Worm (Caenorhabditis elegans) whole organism, young adult: ENCODE measurements around the gene C45G9.9.
A peak's percentile ranks its signal among the peaks of the same experiment; 100 is the strongest.

ENCODE experiments used
- B0019.2 ChIP-seq: fragments of 200-800 bp; sonication (Bioruptor generic); conservative IDR thresholded peaks from 2 replicates; pipeline ENCODE4 v1.3.6; 2022; ENCODE audit warnings: missing genetic modification reagents, missing genetic modification characterization, missing compliant biosample characterization
- B0336.3 ChIP-seq: fragments of 200-800 bp; sonication (Bioruptor generic); IDR thresholded peaks from 2 replicates; pipeline ENCODE4 v1.3.6; 2022; ENCODE audit warnings: missing genetic modification characterization, missing compliant biosample characterization
- C17E4.6 ChIP-seq: fragments of 200-800 bp; sonication (Bioruptor generic); IDR thresholded peaks from 2 replicates; pipeline ENCODE4 v1.3.6; 2022; ENCODE audit warnings: missing genetic modification reagents, missing genetic modification characterization, missing compliant biosample characterization
- F22D6.2 ChIP-seq: sonication (generic microtip); optimal IDR thresholded peaks from 2 replicates; lab custom pipeline; 2016; ENCODE audit warnings: mild to moderate bottlenecking, missing genetic modification characterization, missing compliant biosample characterization
- F39B2.1 ChIP-seq: fragments of 200-800 bp; sonication (Bioruptor generic); IDR thresholded peaks from 2 replicates; pipeline ENCODE4 v1.3.6; 2022; ENCODE audit warnings: missing genetic modification reagents, missing genetic modification characterization, missing compliant biosample characterization
- F55B11.4 ChIP-seq: sonication (generic microtip); optimal IDR thresholded peaks from 2 replicates; lab custom pipeline; 2016; ENCODE audit warnings: missing compliant biosample characterization, missing genetic modification characterization, borderline replicate concordance; ENCODE audit not compliant: insufficient read depth
- K11D2.4 ChIP-seq: fragments of 200-800 bp; sonication (Bioruptor generic); IDR thresholded peaks from 2 replicates; pipeline ENCODE4 v1.3.6; 2022; ENCODE audit warnings: missing genetic modification reagents, missing genetic modification characterization, missing compliant biosample characterization
- Y53F4B.3 ChIP-seq: fragments of 200-800 bp; sonication (Bioruptor generic); IDR thresholded peaks from 2 replicates; pipeline ENCODE4 v1.3.6; 2022; ENCODE audit warnings: missing genetic modification reagents, missing genetic modification characterization, missing compliant biosample characterization
- aptf-2 ChIP-seq: fragments of 200-800 bp; sonication (Bioruptor generic); conservative IDR thresholded peaks from 2 replicates; pipeline ENCODE4 v1.3.6; 2022; ENCODE audit warnings: missing genetic modification reagents, missing genetic modification characterization, missing compliant biosample characterization
- athp-1 ChIP-seq: sonication (generic microtip); optimal IDR thresholded peaks from 2 replicates; lab custom pipeline; 2017; ENCODE audit warnings: mild to moderate bottlenecking, missing genetic modification characterization, missing compliant biosample characterization
- bed-2 ChIP-seq: fragments of 200-800 bp; sonication (Bioruptor generic); IDR thresholded peaks from 2 replicates; pipeline ENCODE4 v1.3.6; 2022; ENCODE audit warnings: missing genetic modification reagents, missing genetic modification characterization, missing compliant biosample characterization
- cebp-1 ChIP-seq, 2 experiments: fragments of 200-800 bp in 1 of 2; sonication (Bioruptor generic) in 1 of 2; sonication (generic microtip) in 1 of 2; IDR thresholded peaks in 1 of 2; optimal IDR thresholded peaks in 1 of 2; 2 replicates each; pipeline versions ENCODE4 v1.3.6 to Lab custom; 2017 to 2022; ENCODE audit warnings: missing compliant biosample characterization in 2 of 2, missing genetic modification characterization in 2 of 2, mild to moderate bottlenecking in 1 of 2, missing genetic modification reagents in 1 of 2, moderate library complexity in 1 of 2
- cebp-2 ChIP-seq: fragments of 200-800 bp; sonication (Bioruptor generic); IDR thresholded peaks from 2 replicates; pipeline ENCODE4 v1.3.6; 2022; ENCODE audit warnings: missing genetic modification characterization, missing compliant biosample characterization
- ceh-100 ChIP-seq: fragments of 200-800 bp; sonication (Bioruptor generic); IDR thresholded peaks from 2 replicates; pipeline ENCODE4 v1.3.6; 2022; ENCODE audit warnings: missing genetic modification reagents, missing genetic modification characterization, missing compliant biosample characterization
- chd-7 ChIP-seq: sonication (generic microtip); optimal IDR thresholded peaks from 2 replicates; lab custom pipeline; 2016; ENCODE audit warnings: mild to moderate bottlenecking, missing genetic modification characterization, moderate library complexity, missing compliant biosample characterization
- die-1 ChIP-seq: sonication (generic microtip); optimal IDR thresholded peaks from 2 replicates; lab custom pipeline; 2016; ENCODE audit warnings: missing genotype, mild to moderate bottlenecking, missing genetic modification characterization, missing compliant biosample characterization
- dox-1 ChIP-seq: fragments of 200-800 bp; sonication (Bioruptor generic); IDR thresholded peaks from 2 replicates; pipeline ENCODE4 v1.3.6; 2022; ENCODE audit warnings: missing genetic modification reagents, missing genetic modification characterization, missing compliant biosample characterization
- dpl-1 ChIP-seq: fragments of 150-350 bp; optimal IDR thresholded peaks from 2 replicates; lab custom pipeline; 2014; ENCODE audit warnings: missing biosample characterization, missing genetic modification reagents, missing genetic modification characterization
- efl-1 ChIP-seq: fragments of 150-350 bp; optimal IDR thresholded peaks from 2 replicates; lab custom pipeline; 2014; ENCODE audit warnings: missing biosample characterization, missing genetic modification reagents, missing genetic modification characterization
- ekl-4 ChIP-seq: fragments of 200-800 bp; sonication (Bioruptor generic); IDR thresholded peaks from 2 replicates; pipeline ENCODE4 v1.3.6; 2022; ENCODE audit warnings: missing genetic modification reagents, missing genetic modification characterization, missing compliant biosample characterization
- gei-17 ChIP-seq: fragments of 200-800 bp; sonication (Bioruptor generic); optimal IDR thresholded peaks from 2 replicates; lab custom pipeline; 2018; ENCODE audit warnings: mild to moderate bottlenecking, missing genetic modification characterization, missing compliant biosample characterization
- hrde-1 ChIP-seq: sonication (generic microtip); optimal IDR thresholded peaks from 2 replicates; lab custom pipeline; 2016; ENCODE audit warnings: missing genetic modification characterization, mild to moderate bottlenecking, missing compliant biosample characterization, moderate library complexity, missing genotype, missing genetic modification reagents, borderline replicate concordance
- let-526 ChIP-seq: fragments of 200-800 bp; sonication (Bioruptor generic); IDR thresholded peaks from 2 replicates; pipeline ENCODE4 v1.3.6; 2022; ENCODE audit warnings: missing genetic modification reagents, missing genetic modification characterization, missing compliant biosample characterization
- let-607 ChIP-seq, 2 experiments: fragments of 200-800 bp in 1 of 2; sonication (Bioruptor generic) in 1 of 2; sonication (generic microtip) in 1 of 2; optimal IDR thresholded peaks; 2 replicates each; lab custom pipeline; 2016 to 2018; ENCODE audit warnings: mild to moderate bottlenecking in 2 of 2, missing compliant biosample characterization in 2 of 2, missing genetic modification characterization in 2 of 2, moderate library complexity in 2 of 2, missing genotype in 1 of 2
- lin-26 ChIP-seq: fragments of 200-800 bp; sonication (Bioruptor generic); IDR thresholded peaks from 2 replicates; pipeline ENCODE4 v1.3.6; 2022; ENCODE audit warnings: missing genetic modification reagents, missing genetic modification characterization, missing compliant biosample characterization
- lin-40 ChIP-seq: sonication (generic microtip); optimal IDR thresholded peaks from 2 replicates; lab custom pipeline; 2016; ENCODE audit warnings: missing genetic modification characterization, mild to moderate bottlenecking, missing compliant biosample characterization, missing genotype, missing genetic modification reagents
- lin-54 ChIP-seq: fragments of 200-800 bp; sonication (Bioruptor generic); optimal IDR thresholded peaks from 2 replicates; lab custom pipeline; 2018; ENCODE audit warnings: mild to moderate bottlenecking, missing genetic modification characterization, missing compliant biosample characterization
- lsl-1 ChIP-seq: fragments of 200-800 bp; sonication (Bioruptor generic); optimal IDR thresholded peaks from 2 replicates; lab custom pipeline; 2018; ENCODE audit warnings: mild to moderate bottlenecking, missing genetic modification characterization, moderate library complexity, missing compliant biosample characterization
- lsy-27 ChIP-seq: sonication (generic microtip); optimal IDR thresholded peaks from 2 replicates; lab custom pipeline; 2017; ENCODE audit warnings: missing genetic modification characterization, mild to moderate bottlenecking, missing compliant biosample characterization, antibody characterized with exemption, missing genotype, borderline replicate concordance; ENCODE audit not compliant: insufficient read depth
- madf-10 ChIP-seq: sonication (generic microtip); optimal IDR thresholded peaks from 2 replicates; lab custom pipeline; 2016; ENCODE audit warnings: mild to moderate bottlenecking, missing genetic modification characterization, missing compliant biosample characterization
- mxl-1 ChIP-seq: sonication (generic microtip); optimal IDR thresholded peaks from 2 replicates; lab custom pipeline; 2016; ENCODE audit warnings: missing genetic modification characterization, missing compliant biosample characterization
- nfya-1 ChIP-seq: sonication (generic microtip); optimal IDR thresholded peaks from 2 replicates; lab custom pipeline; 2017; ENCODE audit warnings: antibody characterized with exemption, missing compliant biosample characterization, missing genetic modification characterization, borderline replicate concordance; ENCODE audit not compliant: insufficient read depth
- nhr-27 ChIP-seq: fragments of 200-800 bp; sonication (Bioruptor generic); optimal IDR thresholded peaks from 2 replicates; lab custom pipeline; 2018; ENCODE audit warnings: mild to moderate bottlenecking, missing genetic modification characterization, moderate library complexity, missing compliant biosample characterization
- nhr-80 ChIP-seq: sonication (generic microtip); optimal IDR thresholded peaks from 2 replicates; lab custom pipeline; 2016; ENCODE audit warnings: missing genetic modification characterization, missing compliant biosample characterization
- nhr-90 ChIP-seq: sonication (generic microtip); optimal IDR thresholded peaks from 2 replicates; lab custom pipeline; 2016; ENCODE audit warnings: missing genotype, mild to moderate bottlenecking, missing genetic modification characterization, missing compliant biosample characterization
- snpc-4 ChIP-seq, 5 experiments: fragments of 150-350 bp in 1 of 5; sonication (generic microtip) in 4 of 5; optimal IDR thresholded peaks; 2 replicates each; lab custom pipeline; 2014 to 2018; ENCODE audit warnings: missing genetic modification characterization in 5 of 5, missing biosample characterization in 3 of 5, antibody characterized with exemption in 2 of 5, mild to moderate bottlenecking in 2 of 5, missing compliant biosample characterization in 2 of 5, missing genotype in 2 of 5, moderate library complexity in 2 of 5, missing genetic modification reagents in 1 of 5
- tbp1 ChIP-seq: fragments of 200-800 bp; sonication (Bioruptor generic); optimal IDR thresholded peaks from 2 replicates; lab custom pipeline; 2018; ENCODE audit warnings: mild to moderate bottlenecking, missing genetic modification characterization, missing compliant biosample characterization
- ztf-22 ChIP-seq: fragments of 200-800 bp; sonication (Bioruptor generic); optimal IDR thresholded peaks from 2 replicates; lab custom pipeline; 2018; ENCODE audit warnings: mild to moderate bottlenecking, missing genetic modification characterization, moderate library complexity, missing compliant biosample characterization
- ztf-26 ChIP-seq: sonication (generic microtip); optimal IDR thresholded peaks from 2 replicates; lab custom pipeline; 2017; ENCODE audit warnings: missing genetic modification characterization, missing compliant biosample characterization
- ztf-28 ChIP-seq: fragments of 200-800 bp; sonication (Bioruptor generic); IDR thresholded peaks from 2 replicates; pipeline ENCODE4 v1.3.6; 2022; ENCODE audit warnings: missing genetic modification reagents, missing genetic modification characterization, missing compliant biosample characterization
- ztf-3 ChIP-seq: fragments of 200-800 bp; sonication (Bioruptor generic); optimal IDR thresholded peaks from 2 replicates; lab custom pipeline; 2018; ENCODE audit warnings: mild to moderate bottlenecking, missing genetic modification characterization, missing compliant biosample characterization

Gene C45G9.9

ce11 chrIII:5077150-5077814 lies 21.7 kb upstream of the C45G9.9 start, which contains the start of gene alh-1:
alh-1 (plus strand) TSS chrIII:5077764.
- TF ChIP-seq nhr-27 (tag; lab: Kevin White, UChicago): no peak
- no peak for TF ChIP-seq efl-1
- no peak for TF ChIP-seq lin-26 (GFP tag; lab: Robert Waterston, UW)
- no peak for TF ChIP-seq madf-10 (tag; lab: Kevin White, UChicago)
- TF ChIP-seq lsy-27 (tag; lab: Kevin White, UChicago): no peak
- no peak for TF ChIP-seq lin-54 (GFP tag; lab: Kevin White, UChicago)
- TF ChIP-seq B0336.3: peak; percentile 40; the same call in 1 of the 2 replicates
- TF ChIP-seq bed-2 (GFP tag; lab: Robert Waterston, UW): no peak
- no peak for TF ChIP-seq lin-40 (tag; lab: Kevin White, UChicago)
- TF ChIP-seq tbp1 (GFP tag; lab: Kevin White, UChicago): peak; percentile 28
- TF ChIP-seq F55B11.4 (tag; lab: Kevin White, UChicago): no peak
- no peak for TF ChIP-seq F22D6.2 (tag; lab: Kevin White, UChicago)
- TF ChIP-seq chd-7 (tag; lab: Kevin White, UChicago): no peak
- no peak for TF ChIP-seq nfya-1
- TF ChIP-seq lsl-1 (GFP tag; lab: Kevin White, UChicago): no peak
- TF ChIP-seq nhr-80: peak; percentile 83
- 0 out of 2 replicates have a peak, but pooled peaks have one; percentile 16 for TF ChIP-seq ekl-4 (GFP tag; lab: Robert Waterston, UW)
- TF ChIP-seq athp-1 (tag; lab: Kevin White, UChicago): no peak
- no peak for TF ChIP-seq dox-1
- no peak for TF ChIP-seq cebp-1 (GFP tag; IDR thresholded peaks at IDR 0.05; lab: Robert Waterston, UW)
- no peak for TF ChIP-seq cebp-1 (tag; optimal IDR thresholded peaks at IDR 0.05; lab: Kevin White, UChicago)
- TF ChIP-seq die-1 (tag; lab: Kevin White, UChicago): no peak
- no peak for TF ChIP-seq nhr-90 (tag; lab: Kevin White, UChicago)
- no peak for TF ChIP-seq let-607 (tag; optimal IDR thresholded peaks at IDR 0.05; lab: Kevin White, UChicago)
- no peak for TF ChIP-seq snpc-4 (GFP tag; optimal IDR thresholded peaks at IDR 0.05; lab: Kevin White, UChicago)
- TF ChIP-seq snpc-4 (tag; optimal IDR thresholded peaks at IDR 0.05; lab: Kevin White, UChicago): peak in 2 of 4 experiments; percentile 34 to 44

- TF ChIP-seq snpc-4 (GFP tag; optimal IDR thresholded peaks at IDR 0.05; lab: Kevin White, UChicago) (no peak), snpc-4 (tag; optimal IDR thresholded peaks at IDR 0.05; lab: Kevin White, UChicago) (no peak), B0336.3 (no peak), ztf-22 (GFP tag; lab: Kevin White, UChicago) (no peak), lsl-1 (GFP tag; lab: Kevin White, UChicago) (peak; percentile 14), dpl-1 (GFP tag; lab: Kevin White, UChicago) (peak; percentile 15), F39B2.1 (GFP tag; lab: Robert Waterston, UW) (no peak), ztf-26 (tag; lab: Kevin White, UChicago) (no peak), K11D2.4 (GFP tag; lab: Robert Waterston, UW) (no peak), ceh-100 (GFP tag; lab: Robert Waterston, UW) (peak; percentile 85), gei-17 (GFP tag; lab: Kevin White, UChicago) (no peak), Y53F4B.3 (GFP tag; lab: Robert Waterston, UW) (no peak), efl-1 (peak; percentile 52)
Observed at ce11 chrIII:5076569-5076968, 21.0 kb upstream of the C45G9.9 start.

- TF ChIP-seq hrde-1 (tag; lab: Kevin White, UChicago) (no peak), ztf-28 (GFP tag; lab: Robert Waterston, UW) (no peak), C17E4.6 (no peak), athp-1 (tag; lab: Kevin White, UChicago) (no peak), snpc-4 (GFP tag; optimal IDR thresholded peaks at IDR 0.05; lab: Kevin White, UChicago) (no peak), snpc-4 (tag; optimal IDR thresholded peaks at IDR 0.05; lab: Kevin White, UChicago) (no peak), cebp-2 (GFP tag; lab: Robert Waterston, UW) (no peak), F55B11.4 (tag; lab: Kevin White, UChicago) (no peak), mxl-1 (no peak), let-526 (no peak), chd-7 (tag; lab: Kevin White, UChicago) (no peak), nhr-27 (tag; lab: Kevin White, UChicago) (no peak), aptf-2 (GFP tag; lab: Robert Waterston, UW) (no peak), ztf-3 (no peak), K11D2.4 (GFP tag; lab: Robert Waterston, UW) (no peak), B0019.2 (GFP tag; lab: Robert Waterston, UW) (no peak)
Observed at ce11 chrIII:5074398-5074797, 18.8 kb upstream of the C45G9.9 start, which contains the start of gene ttbk-6. ttbk-6 (plus strand) TSS chrIII:5074698.
